Worm (Caenorhabditis elegans): ENCODE measurements around the gene M01H9.4.

- TF ChIP-seq elt-4 (tag; optimal IDR thresholded peaks at IDR 0.05) (no peak), tbx-2 (tag; optimal IDR thresholded peaks at IDR 0.05) (no peak), Y22D7AL.16 (tag; optimal IDR thresholded peaks at IDR 0.05) (no peak), pqm-1 (tag; optimal IDR thresholded peaks at IDR 0.05) (no peak), unc-55 (GFP tag; optimal IDR thresholded peaks at IDR 0.05) (no peak), ama-1 (optimal IDR thresholded peaks at IDR 0.05) (no peak), fkh-6 (tag; optimal IDR thresholded peaks at IDR 0.05) (no peak), ceh-30 (tag; optimal IDR thresholded peaks at IDR 0.05) (no peak), lin-11 (tag; optimal IDR thresholded peaks at IDR 0.05) (no peak)
These were observed 35.3 kb downstream of the M01H9.4 start for ce11 chrIV:4447367-4447766.

Data from whole organism, late embryonic.